Worm (Caenorhabditis elegans): ENCODE data around the gene Y38H6C.16.
"Not testable (repeated sequence)": the region's sequence is repeated elsewhere in the genome, so short reads cannot be mapped to it uniquely, and the experiment has no call there.

The Y38H6C.16 gene

ce11 chrV:20527493-20527892 lies 11.7 kb downstream of the Y38H6C.16 start, which contains the start of gene Y38H6C.13:
Y38H6C.13 (plus strand) TSS chrV:20527793.
- TF ChIP-seq med-1 (GFP tag; optimal IDR thresholded peaks at IDR 0.05; ENCODE audit: insufficient read depth) = no peak
- TF ChIP-seq cog-1 (tag; optimal IDR thresholded peaks at IDR 0.05) = no peak
- TF ChIP-seq tab-1 (GFP tag; IDR thresholded peaks at IDR 0.05) = no peak
- no peak for TF ChIP-seq ztf-23 (GFP tag; IDR thresholded peaks at IDR 0.05)
- TF ChIP-seq klf-2 (GFP tag; conservative IDR thresholded peaks at IDR 0.05) = no peak
- no peak for TF ChIP-seq ztf-29 (GFP tag; IDR thresholded peaks at IDR 0.05)
- no peak for TF ChIP-seq flt-1 (GFP tag; IDR thresholded peaks at IDR 0.05)
- TF ChIP-seq ref-1 (GFP tag; conservative IDR thresholded peaks at IDR 0.05) = no peak
- TF ChIP-seq T22C8.4 (GFP tag; IDR thresholded peaks at IDR 0.05) = no peak

- TF ChIP-seq tab-1 (GFP tag; IDR thresholded peaks at IDR 0.05) = no peak
- TF ChIP-seq ref-1 (GFP tag; conservative IDR thresholded peaks at IDR 0.05) = no peak
- TF ChIP-seq ztf-23 (GFP tag; IDR thresholded peaks at IDR 0.05) = no peak
- TF ChIP-seq flt-1 (GFP tag; IDR thresholded peaks at IDR 0.05) = no peak
- no peak for TF ChIP-seq med-1 (GFP tag; optimal IDR thresholded peaks at IDR 0.05; ENCODE audit: insufficient read depth)
- no peak for TF ChIP-seq ztf-29 (GFP tag; IDR thresholded peaks at IDR 0.05)
- no peak for TF ChIP-seq T22C8.4 (GFP tag; IDR thresholded peaks at IDR 0.05)
- TF ChIP-seq klf-2 (GFP tag; conservative IDR thresholded peaks at IDR 0.05) = no peak
- TF ChIP-seq cog-1 (tag; optimal IDR thresholded peaks at IDR 0.05) = no peak
These were observed 13.2 kb downstream of the Y38H6C.16 start, which contains the start of the genes srh-166 and Y38H6C.24 for ce11 chrV:20525816-20526459. srh-166 (minus strand) TSS chrV:20525866. Y38H6C.24 (plus strand) TSS chrV:20526435.

DNA sequence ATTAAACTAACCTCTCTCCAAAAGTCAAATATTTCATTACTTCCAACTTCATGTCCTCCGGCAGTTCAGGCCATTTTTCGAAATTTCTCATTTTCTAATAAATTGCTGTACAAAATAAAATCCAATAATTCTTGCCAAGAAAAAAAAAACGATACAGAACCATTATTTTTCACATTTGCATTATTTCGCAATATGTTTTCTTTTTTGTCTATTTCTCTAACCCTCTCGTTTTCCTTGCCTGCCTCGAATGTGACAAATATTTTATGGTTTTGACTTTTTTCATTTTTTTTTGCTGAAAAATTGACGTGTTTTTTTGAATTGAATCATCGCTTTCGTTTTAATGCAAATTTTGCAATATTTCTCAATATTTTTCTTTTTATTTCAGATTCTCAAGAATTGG lies 16.9 kb downstream of the Y38H6C.16 start, which contains the start of the genes Y38H6C.9 and fbxa-150:
Gene Y38H6C.9, minus strand, starts transcription at position 52 of the 400 bp plus-strand sequence.
Gene fbxa-150, plus strand, starts transcription at position 380 of the 400 bp plus-strand sequence.
- TF ChIP-seq ztf-23 (GFP tag; IDR thresholded peaks at IDR 0.05) (no peak), tab-1 (GFP tag; IDR thresholded peaks at IDR 0.05) (no peak), med-1 (GFP tag; optimal IDR thresholded peaks at IDR 0.05; ENCODE audit: insufficient read depth) (no peak), klf-2 (GFP tag; conservative IDR thresholded peaks at IDR 0.05) (no peak), ztf-29 (GFP tag; IDR thresholded peaks at IDR 0.05) (no peak), ref-1 (GFP tag; conservative IDR thresholded peaks at IDR 0.05) (no peak), cog-1 (tag; optimal IDR thresholded peaks at IDR 0.05) (no peak), flt-1 (GFP tag; IDR thresholded peaks at IDR 0.05) (no peak), T22C8.4 (GFP tag; IDR thresholded peaks at IDR 0.05) (no peak)

DNA sequence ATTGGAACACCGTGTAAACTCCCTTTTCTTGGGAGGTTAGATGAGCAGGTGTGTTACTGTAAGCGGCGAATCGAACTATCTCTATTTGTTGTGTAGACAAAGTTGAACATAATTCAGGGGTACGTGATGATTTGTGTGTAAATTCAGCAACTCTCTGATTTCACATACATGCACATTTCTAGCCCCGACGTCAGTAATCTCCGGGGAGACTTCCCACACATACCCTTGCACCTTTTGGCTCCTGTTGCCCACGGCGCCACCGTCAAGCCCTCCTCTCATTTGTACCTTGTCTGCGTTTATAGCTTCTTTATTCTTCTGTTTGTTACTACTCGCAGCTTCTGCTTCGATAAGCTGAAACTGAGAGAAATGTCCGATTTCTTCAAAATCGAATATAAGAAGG lies 20.2 kb downstream of the Y38H6C.16 start, which contains the start of gene Y38H6C.25:
Gene Y38H6C.25, plus strand, starts transcription at position 301 of the 400 bp plus-strand sequence.
- TF ChIP-seq med-1 (GFP tag; optimal IDR thresholded peaks at IDR 0.05; ENCODE audit: insufficient read depth) (no peak), T22C8.4 (GFP tag; IDR thresholded peaks at IDR 0.05) (no peak), ztf-23 (GFP tag; IDR thresholded peaks at IDR 0.05) (no peak), tab-1 (GFP tag; IDR thresholded peaks at IDR 0.05) (no peak), ref-1 (GFP tag; conservative IDR thresholded peaks at IDR 0.05) (no peak), flt-1 (GFP tag; IDR thresholded peaks at IDR 0.05) (no peak), ztf-29 (GFP tag; IDR thresholded peaks at IDR 0.05) (no peak), klf-2 (GFP tag; conservative IDR thresholded peaks at IDR 0.05) (no peak), cog-1 (tag; optimal IDR thresholded peaks at IDR 0.05) (no peak)

- no peak for TF ChIP-seq flt-1 (GFP tag; IDR thresholded peaks at IDR 0.05)
- TF ChIP-seq klf-2 (GFP tag; conservative IDR thresholded peaks at IDR 0.05) = no peak
- TF ChIP-seq med-1 (GFP tag; optimal IDR thresholded peaks at IDR 0.05; ENCODE audit: insufficient read depth) = no peak
- TF ChIP-seq cog-1 (tag; optimal IDR thresholded peaks at IDR 0.05) = no peak
- no peak for TF ChIP-seq ztf-29 (GFP tag; IDR thresholded peaks at IDR 0.05)
- TF ChIP-seq tab-1 (GFP tag; IDR thresholded peaks at IDR 0.05) = no peak
- TF ChIP-seq ztf-23 (GFP tag; IDR thresholded peaks at IDR 0.05) = no peak
- TF ChIP-seq T22C8.4 (GFP tag; IDR thresholded peaks at IDR 0.05) = no peak
- no peak for TF ChIP-seq ref-1 (GFP tag; conservative IDR thresholded peaks at IDR 0.05)
These were observed 22.1 kb downstream of the Y38H6C.16 start for ce11 chrV:20517005-20517404.

ce11 chrV:20514483-20514882 lies 24.7 kb downstream of the Y38H6C.16 start:
- TF ChIP-seq tab-1 (GFP tag; IDR thresholded peaks at IDR 0.05) (no peak), med-1 (GFP tag; optimal IDR thresholded peaks at IDR 0.05; ENCODE audit: insufficient read depth) (no peak), cog-1 (tag; optimal IDR thresholded peaks at IDR 0.05) (no peak), ztf-23 (GFP tag; IDR thresholded peaks at IDR 0.05) (no peak), ref-1 (GFP tag; conservative IDR thresholded peaks at IDR 0.05) (no peak), ztf-29 (GFP tag; IDR thresholded peaks at IDR 0.05) (no peak)

- TF ChIP-seq med-1 (GFP tag; optimal IDR thresholded peaks at IDR 0.05; ENCODE audit: insufficient read depth); tab-1 (GFP tag; IDR thresholded peaks at IDR 0.05); flt-1 (GFP tag; IDR thresholded peaks at IDR 0.05): not testable (repeated sequence)
These were observed 25.5 kb downstream of the Y38H6C.16 start, which contains the start of gene Y38H6C.8 for ce11 chrV:20513661-20514060. Y38H6C.8 (plus strand) TSS chrV:20513961.

DNA sequence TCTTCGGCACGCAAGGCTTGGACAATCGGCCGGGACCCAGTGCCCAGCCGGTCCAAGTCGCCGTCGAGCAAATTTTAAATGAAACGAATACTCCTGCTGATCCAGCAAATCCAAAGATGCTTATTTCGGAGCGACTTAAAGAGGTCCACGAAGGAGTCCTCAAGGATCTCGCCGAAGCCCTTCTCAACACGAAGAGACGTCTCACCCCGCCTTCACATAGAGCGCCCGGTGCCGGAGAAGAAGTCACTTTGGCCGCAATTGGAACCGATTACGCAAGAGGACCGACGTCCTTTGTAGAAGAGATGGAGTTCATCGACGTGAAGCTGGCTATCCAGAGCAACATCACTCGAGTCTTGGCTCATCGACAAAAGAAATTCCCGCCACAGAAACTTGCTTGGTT lies 29.7 kb downstream of the Y38H6C.16 start:
- TF ChIP-seq ref-1 (GFP tag; conservative IDR thresholded peaks at IDR 0.05) = no peak
- TF ChIP-seq flt-1 (GFP tag; IDR thresholded peaks at IDR 0.05) = no peak
- no peak for TF ChIP-seq ztf-23 (GFP tag; IDR thresholded peaks at IDR 0.05)
- no peak for TF ChIP-seq ztf-29 (GFP tag; IDR thresholded peaks at IDR 0.05)
- TF ChIP-seq tab-1 (GFP tag; IDR thresholded peaks at IDR 0.05) = no peak
- no peak for TF ChIP-seq klf-2 (GFP tag; conservative IDR thresholded peaks at IDR 0.05)
- no peak for TF ChIP-seq T22C8.4 (GFP tag; IDR thresholded peaks at IDR 0.05)
- no peak for TF ChIP-seq cog-1 (tag; optimal IDR thresholded peaks at IDR 0.05)
- no peak for TF ChIP-seq med-1 (GFP tag; optimal IDR thresholded peaks at IDR 0.05; ENCODE audit: insufficient read depth)

DNA sequence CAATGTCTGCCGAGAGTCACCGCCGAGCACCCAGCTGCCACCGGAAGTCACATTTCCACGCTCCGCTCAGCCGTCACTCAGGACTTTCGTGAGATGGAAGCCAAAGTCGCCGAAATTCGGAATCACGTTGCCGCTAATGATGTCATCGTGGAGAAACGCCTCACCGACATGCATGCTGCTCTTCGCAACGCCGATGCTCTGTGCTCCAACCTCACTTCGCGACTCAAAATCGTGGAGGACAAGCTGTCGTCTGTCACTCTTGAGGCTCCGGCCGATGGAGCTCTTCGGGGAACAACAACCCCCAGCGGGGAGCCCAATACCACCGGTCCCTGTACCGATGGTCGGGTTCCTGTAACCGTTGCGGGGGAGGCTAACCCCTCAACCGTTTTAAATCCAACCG lies 32.6 kb downstream of the Y38H6C.16 start:
- TF ChIP-seq T22C8.4 (GFP tag; IDR thresholded peaks at IDR 0.05) = no peak
- no peak for TF ChIP-seq ref-1 (GFP tag; conservative IDR thresholded peaks at IDR 0.05)
- no peak for TF ChIP-seq cog-1 (tag; optimal IDR thresholded peaks at IDR 0.05)
- TF ChIP-seq ztf-29 (GFP tag; IDR thresholded peaks at IDR 0.05) = no peak
- TF ChIP-seq ztf-23 (GFP tag; IDR thresholded peaks at IDR 0.05) = no peak
- TF ChIP-seq tab-1 (GFP tag; IDR thresholded peaks at IDR 0.05) = no peak
- no peak for TF ChIP-seq med-1 (GFP tag; optimal IDR thresholded peaks at IDR 0.05; ENCODE audit: insufficient read depth)
- no peak for TF ChIP-seq klf-2 (GFP tag; conservative IDR thresholded peaks at IDR 0.05)
- no peak for TF ChIP-seq flt-1 (GFP tag; IDR thresholded peaks at IDR 0.05)
